Worm (Caenorhabditis elegans) whole organism, early embryonic: ENCODE data around the gene exos-9.

Experiments
- ama-1 ChIP-seq: fragments of 150-350 bp; optimal IDR thresholded peaks from 2 replicates; lab custom pipeline; 2014
- tbx-11 ChIP-seq: fragments of 200-800 bp; sonication (Bioruptor generic); IDR thresholded peaks from 2 replicates; pipeline ENCODE4 v1.3.6; 2022; ENCODE audit warnings: missing genetic modification characterization, missing compliant biosample characterization

DNA sequence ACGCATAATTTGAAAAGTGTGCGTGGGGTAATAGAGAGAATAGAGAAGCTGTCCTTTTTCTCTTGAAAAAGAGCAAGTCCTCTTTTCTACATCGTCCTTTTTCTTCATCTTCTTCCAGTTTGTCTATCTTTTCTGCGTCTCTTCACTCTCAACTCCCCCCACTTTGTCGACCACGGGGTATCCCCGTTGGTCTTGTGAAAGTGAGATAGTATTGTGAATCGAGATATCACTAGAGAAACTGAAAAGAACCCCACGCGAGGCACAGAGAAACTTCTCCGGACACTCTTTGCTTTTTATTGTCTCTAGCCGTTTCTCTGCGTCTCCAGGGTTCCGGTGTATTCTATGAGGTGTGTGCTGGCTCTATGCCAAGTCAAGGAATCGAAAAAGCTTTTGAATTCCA, 42.2 kb downstream of the exos-9 start:
- no peak for TF ChIP-seq ama-1
- TF ChIP-seq tbx-11 (GFP tag; lab: Robert Waterston, UW), result no peak
